Fruit fly (Drosophila melanogaster) whole organism, wandering third instar larva: ENCODE data around the gene CG44044.

ENCODE experiments used
- Dfd ChIP-seq: fragments of >200 bp; optimal IDR thresholded peaks from 2 replicates; lab custom pipeline; 2017; ENCODE audit warnings: missing biosample characterization, missing genetic modification characterization
- HLH106 ChIP-seq: fragments of 200-800 bp; optimal IDR thresholded peaks from 3 replicates; lab custom pipeline; 2019; ENCODE audit warnings: missing biosample characterization, mild to moderate bottlenecking, missing genetic modification characterization, moderate library complexity
- Hr78 ChIP-seq: fragments of >200 bp; optimal IDR thresholded peaks from 2 replicates; lab custom pipeline; 2017; ENCODE audit warnings: missing biosample characterization, missing genetic modification characterization
- Jra ChIP-seq: sonication (Bioruptor generic); optimal IDR thresholded peaks from 2 replicates; lab custom pipeline; 2016; ENCODE audit warnings: missing biosample characterization, missing genetic modification characterization
- brk ChIP-seq: fragments of 200-800 bp; sonication (Bioruptor generic); optimal IDR thresholded peaks from 2 replicates; lab custom pipeline; 2016; ENCODE audit warnings: missing biosample characterization, mild to moderate bottlenecking, missing genetic modification characterization
- dmrt93B ChIP-seq: fragments of 200-800 bp; sonication (Bioruptor generic); optimal IDR thresholded peaks from 2 replicates; lab custom pipeline; 2018; ENCODE audit warnings: missing biosample characterization, mild to moderate bottlenecking, missing genetic modification characterization
- h ChIP-seq: fragments of 200-800 bp; sonication (Bioruptor generic); optimal IDR thresholded peaks from 3 replicates; lab custom pipeline; 2016; ENCODE audit warnings: missing biosample characterization, mild to moderate bottlenecking, missing genetic modification characterization

DNA sequence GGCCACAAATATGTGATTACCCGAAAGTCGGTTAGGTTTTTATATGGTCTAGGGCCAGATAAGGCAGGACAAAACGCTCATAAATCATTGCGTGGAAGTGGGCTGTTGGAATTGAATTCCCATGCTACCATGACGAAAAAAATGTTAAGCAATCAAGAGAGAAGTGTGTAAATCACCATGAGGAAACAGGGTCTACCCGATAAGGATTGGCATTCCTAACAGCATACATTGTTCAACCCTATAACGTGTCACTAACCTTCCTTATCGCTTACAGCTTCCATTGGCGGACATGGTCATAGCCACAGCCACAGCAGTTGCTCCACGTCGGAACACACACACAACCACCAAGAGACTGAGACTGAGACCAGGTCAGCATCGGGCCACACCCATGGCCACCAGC, 13.6 kb upstream of the CG44044 start:
- TF ChIP-seq Dfd (no peak), HLH106 (no peak), brk (GFP tag; lab: Kevin White, UChicago) (no peak), dmrt93B (GFP tag; lab: Kevin White, UChicago) (no peak), Hr78 (GFP tag; lab: Kevin White, UChicago) (no peak), h (GFP tag; lab: Kevin White, UChicago) (no peak), Jra (no peak)
